Fruit fly (Drosophila melanogaster) whole organism, adult: Measurements from ENCODE around the gene Snoo.

ENCODE experiments used
- CG11617 ChIP-seq: fragments of 200-800 bp; sonication (Bioruptor generic); optimal IDR thresholded peaks from 2 replicates; lab custom pipeline; 2017; ENCODE audit warnings: mild to moderate bottlenecking, missing biosample characterization, missing genetic modification reagents, missing genetic modification characterization
- CG12768 ChIP-seq: fragments of 200-800 bp; sonication (Bioruptor generic); optimal IDR thresholded peaks from 2 replicates; lab custom pipeline; 2017; ENCODE audit warnings: missing biosample characterization, missing genetic modification characterization, mild to moderate bottlenecking, moderate library complexity, missing genetic modification reagents
- CG14711 ChIP-seq: fragments of 200-800 bp; sonication (Bioruptor generic); optimal IDR thresholded peaks from 2 replicates; lab custom pipeline; 2018; ENCODE audit warnings: missing biosample characterization, mild to moderate bottlenecking, missing genetic modification characterization, moderate library complexity
- CG5204 ChIP-seq: fragments of 200-800 bp; sonication (Bioruptor generic); optimal IDR thresholded peaks from 2 replicates; lab custom pipeline; 2016; ENCODE audit warnings: missing biosample characterization, missing genetic modification characterization
- Clk ChIP-seq: fragments of 200-800 bp; sonication (Bioruptor generic); optimal IDR thresholded peaks from 2 replicates; lab custom pipeline; 2017; ENCODE audit warnings: missing biosample characterization, missing genetic modification characterization
- Crg-1 ChIP-seq: fragments of 200-800 bp; sonication (Bioruptor generic); optimal IDR thresholded peaks from 2 replicates; lab custom pipeline; 2016; ENCODE audit warnings: missing biosample characterization, missing genetic modification characterization
- Mnt ChIP-seq: fragments of 200-800 bp; sonication (Bioruptor generic); optimal IDR thresholded peaks from 2 replicates; lab custom pipeline; 2016; ENCODE audit warnings: missing biosample characterization, mild to moderate bottlenecking, missing genetic modification characterization
- bab1 ChIP-seq: fragments of 200-800 bp; sonication (Bioruptor generic); optimal IDR thresholded peaks from 3 replicates; lab custom pipeline; 2019; ENCODE audit warnings: missing biosample characterization, mild to moderate bottlenecking, missing genetic modification characterization, moderate library complexity
- cnc ChIP-seq, 2 experiments: fragments of >200 bp; optimal IDR thresholded peaks; 2 replicates each; lab custom pipeline; 2017
- kay ChIP-seq: fragments of 200-800 bp; sonication (Bioruptor generic); peaks from one replicate; lab custom pipeline; 2016; ENCODE audit warnings: missing biosample characterization, missing genetic modification characterization, borderline replicate concordance
- toe ChIP-seq: fragments of 200-800 bp; sonication (Bioruptor generic); optimal IDR thresholded peaks from 2 replicates; lab custom pipeline; 2016; ENCODE audit warnings: missing biosample characterization, missing genetic modification characterization

dm6 chr2L:7872680-7873079 is 111.3 kb downstream of the Snoo start:
- TF ChIP-seq Mnt (GFP tag; lab: Kevin White, UChicago) = no peak
- no peak for TF ChIP-seq CG11617 (GFP tag; lab: Kevin White, UChicago)
- TF ChIP-seq Clk (GFP tag; lab: Kevin White, UChicago) = no peak
- TF ChIP-seq cnc (optimal IDR thresholded peaks at IDR 0.05; lab: Kevin White, UChicago) = no peak
- no peak for TF ChIP-seq CG14711
- no peak for TF ChIP-seq CG12768
- no peak for TF ChIP-seq Crg-1 (GFP tag; lab: Kevin White, UChicago)
- TF ChIP-seq kay = no peak
- no peak for TF ChIP-seq CG5204
- TF ChIP-seq bab1 (GFP tag; lab: Kevin White, UChicago) = no peak
- no peak for TF ChIP-seq toe (GFP tag; lab: Kevin White, UChicago)
